Worm (Caenorhabditis elegans): Measurements from ENCODE around the gene unc-76.

Gene unc-76

DNA sequence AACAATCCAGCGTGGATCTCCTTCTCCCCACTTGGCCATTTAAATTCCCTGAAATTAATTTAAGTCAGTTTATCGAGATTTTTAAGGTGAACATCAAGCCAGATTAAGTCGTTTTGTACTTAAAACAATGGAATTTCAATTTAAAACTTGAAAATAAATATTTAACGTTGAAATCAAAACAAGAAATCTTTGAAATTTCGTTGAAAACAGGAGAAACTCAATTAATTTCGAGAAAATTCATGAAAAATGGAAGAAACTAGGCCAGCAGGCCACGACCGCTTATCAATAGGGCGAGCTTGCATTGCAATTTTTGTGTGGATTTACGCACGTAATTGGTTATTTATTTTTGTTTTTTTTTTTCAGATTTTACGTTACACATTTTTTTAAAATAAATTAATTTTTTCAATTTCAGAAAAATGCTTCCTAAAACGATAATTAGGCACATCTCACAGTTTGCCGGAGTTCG lies 13.8 kb downstream of the unc-76 start, which contains the start of the genes ahsa-1 and C01G10.7 (continued):
- no peak for TF ChIP-seq cey-2 (tag; optimal IDR thresholded peaks at IDR 0.05; ENCODE audit: borderline replicate concordance, insufficient read depth)
- no peak for TF ChIP-seq lir-3 (tag; optimal IDR thresholded peaks at IDR 0.05)
- TF ChIP-seq zag-1 (tag; optimal IDR thresholded peaks at IDR 0.05) = no peak
- TF ChIP-seq ctbp-1 (GFP tag; IDR thresholded peaks at IDR 0.05) = no peak
- TF ChIP-seq lin-38 (GFP tag; IDR thresholded peaks at IDR 0.05) = peak; percentile 99
- TF ChIP-seq sdz-12 (GFP tag; optimal IDR thresholded peaks at IDR 0.05) = no peak
- TF ChIP-seq lin-1 (GFP tag; IDR thresholded peaks at IDR 0.05) = no peak
- no peak for TF ChIP-seq php-3 (GFP tag; IDR thresholded peaks at IDR 0.05)
- peak; percentile 72; the same call in 1 of the 2 replicates for TF ChIP-seq ceh-44 (GFP tag; IDR thresholded peaks at IDR 0.05)
- TF ChIP-seq lin-13 (GFP tag; optimal IDR thresholded peaks at IDR 0.05) = peak; percentile 86
- peak; percentile 46 for TF ChIP-seq spr-1 (tag; optimal IDR thresholded peaks at IDR 0.05)
- peak; percentile 99 for TF ChIP-seq nhr-6 (tag; optimal IDR thresholded peaks at IDR 0.05)
- peak; percentile 75 for TF ChIP-seq madf-9 (GFP tag; conservative IDR thresholded peaks at IDR 0.05)
- TF ChIP-seq zfp-3 (GFP tag; conservative IDR thresholded peaks at IDR 0.05) = 0 out of 2 replicates have a peak, but pooled peaks have one; percentile 32
- peak in 1 of 2 experiments; percentile 13 for TF ChIP-seq mdl-1 (tag; optimal IDR thresholded peaks at IDR 0.05)
- peak; percentile 60 to 98 for TF ChIP-seq hif-1 (tag; optimal IDR thresholded peaks at IDR 0.05)
- TF ChIP-seq ceh-20 (GFP tag; IDR thresholded peaks at IDR 0.05) = peak; percentile 67; the same call in 1 of the 2 replicates
- TF ChIP-seq egl-27 (tag; optimal IDR thresholded peaks at IDR 0.05) = no peak
- TF ChIP-seq mxl-3 (GFP tag; optimal IDR thresholded peaks at IDR 0.05) = peak; percentile 19
- TF ChIP-seq hlh-30 (tag; optimal IDR thresholded peaks at IDR 0.05; ENCODE audit: insufficient read depth) = no peak
- no peak for TF ChIP-seq daf-12 (tag; optimal IDR thresholded peaks at IDR 0.05)
- TF ChIP-seq mdt-29 (GFP tag; IDR thresholded peaks at IDR 0.05) = peak; percentile 52; the same call in 1 of the 2 replicates
- no peak for TF ChIP-seq F26F4.8 (GFP tag; conservative IDR thresholded peaks at IDR 0.05)
- no peak for TF ChIP-seq gei-8 (GFP tag; optimal IDR thresholded peaks at IDR 0.05)
- no peak for TF ChIP-seq ztf-11 (tag; optimal IDR thresholded peaks at IDR 0.05)
- TF ChIP-seq unc-62 (GFP tag; optimal IDR thresholded peaks at IDR 0.05 in 1 of 2) = no peak
- TF ChIP-seq unc-62 (tag; optimal IDR thresholded peaks at IDR 0.05) = no peak
- peak; percentile 82 for TF ChIP-seq Y48G9A.11 (GFP tag; IDR thresholded peaks at IDR 0.05)
- no peak for TF ChIP-seq Y5F2A.4 (GFP tag; optimal IDR thresholded peaks at IDR 0.05)
- TF ChIP-seq ceh-28 (tag; optimal IDR thresholded peaks at IDR 0.05) = no peak
- no peak for TF ChIP-seq daf-8 (GFP tag; IDR thresholded peaks at IDR 0.05)
- TF ChIP-seq rbr-2 (tag; optimal IDR thresholded peaks at IDR 0.05) = peak; percentile 87
- TF ChIP-seq dpl-1 (GFP tag; optimal IDR thresholded peaks at IDR 0.05) = peak; percentile 84
- peak; percentile 91 for TF ChIP-seq ZK337.2 (GFP tag; IDR thresholded peaks at IDR 0.05)
- TF ChIP-seq dve-1 (tag; optimal IDR thresholded peaks at IDR 0.05; ENCODE audit: insufficient read depth) = no peak
- no peak for TF ChIP-seq attf-4 (tag; optimal IDR thresholded peaks at IDR 0.05)
- TF ChIP-seq F10B5.3 (tag; optimal IDR thresholded peaks at IDR 0.05) = no peak
- TF ChIP-seq madf-5 (GFP tag; IDR thresholded peaks at IDR 0.05) = peak; percentile 45 to 64; a peak in 2 of 4 replicates
- peak; percentile 86 for TF ChIP-seq dmd-9 (GFP tag; IDR thresholded peaks at IDR 0.05)
- no peak for TF ChIP-seq nhr-48 (tag; optimal IDR thresholded peaks at IDR 0.05)
- TF ChIP-seq nhr-237 (tag; optimal IDR thresholded peaks at IDR 0.05) = no peak
- TF ChIP-seq nhr-28 (tag; optimal IDR thresholded peaks at IDR 0.05) = peak; percentile 64
- TF ChIP-seq jun-1 (tag; optimal IDR thresholded peaks at IDR 0.05) = no peak
- no peak for TF ChIP-seq ceh-82 (tag; optimal IDR thresholded peaks at IDR 0.05)
- no peak for TF ChIP-seq snpc-1.2 (GFP tag; IDR thresholded peaks at IDR 0.05)
- no peak for TF ChIP-seq lin-39 (tag; optimal IDR thresholded peaks at IDR 0.05)
- TF ChIP-seq mxl-2 (GFP tag; conservative IDR thresholded peaks at IDR 0.05) = no peak
- no peak for TF ChIP-seq ama-1 (optimal IDR thresholded peaks at IDR 0.05)
- peak; percentile 98 for TF ChIP-seq unc-130 (GFP tag; optimal IDR thresholded peaks at IDR 0.05)
- peak; percentile 87 for TF ChIP-seq T20F7.1 (GFP tag; optimal IDR thresholded peaks at IDR 0.05)
- TF ChIP-seq ZK546.5 (tag; optimal IDR thresholded peaks at IDR 0.05) = no peak

Data from whole organism, L4 larva.